Comparison of ENCODE assay signal across 1 fruit fly cellular context in the genomic region with DNA sequence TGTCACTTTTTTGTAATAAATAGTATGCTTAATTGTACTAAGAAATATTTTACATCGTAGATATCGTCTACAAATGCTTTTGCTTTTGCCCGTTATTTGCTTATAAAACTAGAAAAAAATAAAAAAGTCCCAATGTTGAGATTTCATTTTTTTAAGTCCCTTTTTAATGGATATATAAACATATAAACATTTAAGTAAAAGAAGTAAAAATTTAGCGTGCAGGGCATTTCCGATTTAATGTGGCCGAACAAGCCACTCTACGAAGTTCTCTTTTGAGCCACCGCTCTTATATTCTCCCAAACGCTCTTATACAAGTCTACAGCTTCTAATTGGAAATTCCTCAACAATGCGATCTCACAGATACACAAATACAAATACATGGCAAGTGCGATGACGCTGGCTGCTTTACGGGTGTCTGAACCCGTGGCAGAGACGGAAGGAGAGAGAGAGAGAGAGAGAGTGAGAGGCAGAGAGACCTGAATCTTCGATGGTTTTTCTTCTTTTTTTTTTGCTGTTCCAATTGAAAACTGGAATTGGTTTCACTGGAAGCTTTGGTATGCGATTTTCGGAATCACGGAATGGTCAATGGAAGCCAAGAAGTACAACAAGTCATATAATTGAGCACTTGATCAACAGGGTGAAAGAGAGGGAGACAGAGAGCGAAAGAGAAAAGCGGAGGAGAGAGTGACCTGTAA.
TF ChIP-seq lines count a peak whose summit lies in the region.

No protein-coding gene starts in this region.

TF ChIP-seq in whole organism, embryonic, 481 proteins besides CTCF, POLR2A, EP300 and RAD21 (continued from another document):
- peak; percentile 35; the same call in 2 of the 3 replicates for TF ChIP-seq zen2 (GFP tag; IDR thresholded peaks at IDR 0.05; lab: Robert Waterston, UW; ENCODE audit: partially characterized antibody)
- TF ChIP-seq salm (tag; optimal IDR thresholded peaks at IDR 0.05; lab: Kevin White, UChicago), result no peak
- no peak for TF ChIP-seq Vsx1 (GFP tag; optimal IDR thresholded peaks at IDR 0.05; lab: Kevin White, UChicago)
- TF ChIP-seq Dbx (GFP tag; IDR thresholded peaks at IDR 0.05; lab: Robert Waterston, UW), result no peak
- TF ChIP-seq Oaz (GFP tag; IDR thresholded peaks at IDR 0.05; lab: Robert Waterston, UW), result no peak
- no peak for TF ChIP-seq fu2 (GFP tag; optimal IDR thresholded peaks at IDR 0.05; lab: Kevin White, UChicago)
- TF ChIP-seq bab2 (GFP tag; optimal IDR thresholded peaks at IDR 0.05; lab: Kevin White, UChicago), result no peak
- no peak for TF ChIP-seq CG4404 (GFP tag; IDR thresholded peaks at IDR 0.05; lab: Robert Waterston, UW)
- TF ChIP-seq chif (GFP tag; optimal IDR thresholded peaks at IDR 0.05; lab: Kevin White, UChicago), result no peak
- no peak for TF ChIP-seq pfk (GFP tag; optimal IDR thresholded peaks at IDR 0.05; lab: Kevin White, UChicago)
- no peak for TF ChIP-seq Myb (GFP tag; optimal IDR thresholded peaks at IDR 0.05; lab: Kevin White, UChicago)
- TF ChIP-seq CG10431 (GFP tag; optimal IDR thresholded peaks at IDR 0.05; lab: Kevin White, UChicago), result peak; percentile 27
- no peak for TF ChIP-seq Hr51 (GFP tag; optimal IDR thresholded peaks at IDR 0.05; lab: Kevin White, UChicago)
- no peak for TF ChIP-seq bigmax (GFP tag; optimal IDR thresholded peaks at IDR 0.05; lab: Kevin White, UChicago)
- peak; percentile 76 for TF ChIP-seq row (GFP tag; IDR thresholded peaks at IDR 0.05; lab: Robert Waterston, UW)
- peak; percentile 53 for TF ChIP-seq Elba2 (GFP tag; optimal IDR thresholded peaks at IDR 0.05; lab: Kevin White, UChicago)
- no peak for TF ChIP-seq CG6813 (GFP tag; optimal IDR thresholded peaks at IDR 0.05; lab: Kevin White, UChicago)
- no peak for TF ChIP-seq Mad (GFP tag; optimal IDR thresholded peaks at IDR 0.05; lab: Kevin White, UChicago)
- no peak for TF ChIP-seq HHEX (GFP tag; optimal IDR thresholded peaks at IDR 0.05; lab: Kevin White, UChicago)
- TF ChIP-seq yki (optimal IDR thresholded peaks at IDR 0.05; lab: Kevin White, UChicago), result peak; percentile 80
- no peak for TF ChIP-seq CG17802 (tag; optimal IDR thresholded peaks at IDR 0.05; lab: Kevin White, UChicago)
- TF ChIP-seq CG7963 (GFP tag; IDR thresholded peaks at IDR 0.05; lab: Robert Waterston, UW; ENCODE audit: partially characterized antibody), result no peak
- TF ChIP-seq D19A (tag; optimal IDR thresholded peaks at IDR 0.05; lab: Kevin White, UChicago), result no peak
- peak; percentile 23 for TF ChIP-seq stwl (tag; optimal IDR thresholded peaks at IDR 0.05; lab: Kevin White, UChicago)
- TF ChIP-seq ken (GFP tag; IDR thresholded peaks at IDR 0.05; lab: Robert Waterston, UW), result no peak
- TF ChIP-seq CG6689 (GFP tag; IDR thresholded peaks at IDR 0.05; lab: Robert Waterston, UW), result no peak
- TF ChIP-seq sd (tag; optimal IDR thresholded peaks at IDR 0.05; lab: Kevin White, UChicago), result peak; percentile 98
- TF ChIP-seq Mrtf (GFP tag; IDR thresholded peaks at IDR 0.05; lab: Robert Waterston, UW), result no peak
- no peak for TF ChIP-seq CG6683 (GFP tag; optimal IDR thresholded peaks at IDR 0.05; lab: Kevin White, UChicago)
- TF ChIP-seq sens-2 (GFP tag; IDR thresholded peaks at IDR 0.05; lab: Robert Waterston, UW), result no peak
- no peak for TF ChIP-seq CG14667 (GFP tag; IDR thresholded peaks at IDR 0.05; lab: Robert Waterston, UW)
- TF ChIP-seq run (tag; optimal IDR thresholded peaks at IDR 0.05; lab: Kevin White, UChicago), result no peak
- no peak for TF ChIP-seq CG2889 (GFP tag; IDR thresholded peaks at IDR 0.05; lab: Robert Waterston, UW)
- TF ChIP-seq CG1233 (GFP tag; optimal IDR thresholded peaks at IDR 0.05; lab: Kevin White, UChicago), result no peak
- TF ChIP-seq Gug (GFP tag; IDR thresholded peaks at IDR 0.05; lab: Robert Waterston, UW), result no peak
- TF ChIP-seq CG10321 (GFP tag; IDR thresholded peaks at IDR 0.05; lab: Robert Waterston, UW), result no peak
- TF ChIP-seq CG18262 (tag; optimal IDR thresholded peaks at IDR 0.05; lab: Kevin White, UChicago), result no peak
- no peak for TF ChIP-seq Opbp (GFP tag; IDR thresholded peaks at IDR 0.05; lab: Robert Waterston, UW; ENCODE audit: partially characterized antibody)
- TF ChIP-seq CG5953 (GFP tag; IDR thresholded peaks at IDR 0.05; lab: Robert Waterston, UW), result no peak
- TF ChIP-seq CkIIα-i1 (GFP tag; IDR thresholded peaks at IDR 0.05; lab: Robert Waterston, UW), result no peak
- no peak for TF ChIP-seq CG14050 (GFP tag; IDR thresholded peaks at IDR 0.05; lab: Robert Waterston, UW)
- no peak for TF ChIP-seq E2f1 (GFP tag; IDR thresholded peaks at IDR 0.05; lab: Robert Waterston, UW)
- TF ChIP-seq CG11247 (GFP tag; IDR thresholded peaks at IDR 0.05; lab: Robert Waterston, UW), result no peak
TF ChIP-seq in whole organism, embryonic: peak in this region for 38.
